Fruit fly (Drosophila melanogaster): ENCODE data around the gene CG17026.

The CG17026 gene

dm6 chr3L:16025020-16025680 lies 50.0 kb downstream of the CG17026 start:
- TF ChIP-seq CG11247 (GFP tag; IDR thresholded peaks at IDR 0.05) = 0 out of 2 replicates have a peak, but pooled peaks have one; percentile 23
- TF ChIP-seq sob (GFP tag; IDR thresholded peaks at IDR 0.05) = 0 out of 2 replicates have a peak, but pooled peaks have one; percentile 17
- peak; percentile 24 for TF ChIP-seq CG7271 (tag; optimal IDR thresholded peaks at IDR 0.05)
- TF ChIP-seq Kr (GFP tag; optimal IDR thresholded peaks at IDR 0.05) = peak; percentile 38
- no peak for TF ChIP-seq lab (GFP tag; optimal IDR thresholded peaks at IDR 0.05)
- no peak for TF ChIP-seq eve (GFP tag; optimal IDR thresholded peaks at IDR 0.05)
- peak; percentile 28 for TF ChIP-seq CG12769 (tag; optimal IDR thresholded peaks at IDR 0.05)
- TF ChIP-seq luna (GFP tag; optimal IDR thresholded peaks at IDR 0.05) = no peak
- TF ChIP-seq cad (GFP tag; optimal IDR thresholded peaks at IDR 0.05) = peak; percentile 95
- TF ChIP-seq CG16813 (GFP tag; IDR thresholded peaks at IDR 0.05; ENCODE audit: partially characterized antibody) = no peak
- no peak for TF ChIP-seq CG1602 (GFP tag; optimal IDR thresholded peaks at IDR 0.05)
- TF ChIP-seq CG15479 (GFP tag; optimal IDR thresholded peaks at IDR 0.05) = peak; percentile 90
- TF ChIP-seq ac (GFP tag; optimal IDR thresholded peaks at IDR 0.05) = peak; percentile 62
- TF ChIP-seq oc (tag; optimal IDR thresholded peaks at IDR 0.05) = peak; percentile 24
- peak; percentile 61 for TF ChIP-seq cg (GFP tag; optimal IDR thresholded peaks at IDR 0.05)
- TF ChIP-seq CG10543 (GFP tag; optimal IDR thresholded peaks at IDR 0.05) = peak; percentile 4
- peak; percentile 91 for TF ChIP-seq kni (GFP tag; optimal IDR thresholded peaks at IDR 0.05)
- TF ChIP-seq fd102C (GFP tag; optimal IDR thresholded peaks at IDR 0.05) = no peak
- peak; percentile 22; the same call in 1 of the 2 replicates for TF ChIP-seq crol (GFP tag; IDR thresholded peaks at IDR 0.05)
- 0 out of 2 replicates have a peak, but pooled peaks have one; percentile 9 for TF ChIP-seq Xrp1 (GFP tag; IDR thresholded peaks at IDR 0.05)
- peak; percentile 32 for TF ChIP-seq grn (GFP tag; optimal IDR thresholded peaks at IDR 0.05)
- TF ChIP-seq pros (GFP tag; optimal IDR thresholded peaks at IDR 0.05) = peak; percentile 9
- TF ChIP-seq unpg (GFP tag; optimal IDR thresholded peaks at IDR 0.05) = no peak
- no peak for TF ChIP-seq cas (GFP tag; IDR thresholded peaks at IDR 0.05)
- TF ChIP-seq CG4360 (GFP tag; IDR thresholded peaks at IDR 0.05) = peak; percentile 77
- 0 out of 2 replicates have a peak, but pooled peaks have one; percentile 3 for TF ChIP-seq CG6689 (GFP tag; IDR thresholded peaks at IDR 0.05)
- TF ChIP-seq Lhr (GFP tag; optimal IDR thresholded peaks at IDR 0.05) = no peak
- TF ChIP-seq CG6175 (GFP tag; IDR thresholded peaks at IDR 0.05) = 0 out of 3 replicates have a peak, but pooled peaks have one; percentile 45
- TF ChIP-seq z (GFP tag; IDR thresholded peaks at IDR 0.05) = no peak
- TF ChIP-seq CG5180 (GFP tag; optimal IDR thresholded peaks at IDR 0.05) = no peak
- no peak for TF ChIP-seq CG12942 (GFP tag; optimal IDR thresholded peaks at IDR 0.05)
- 0 out of 4 replicates have a peak, but pooled peaks have one; percentile 27 for TF ChIP-seq chinmo (GFP tag; IDR thresholded peaks at IDR 0.05; ENCODE audit: partially characterized antibody)
- TF ChIP-seq pan (optimal IDR thresholded peaks at IDR 0.05) = peak in 1 of 2 experiments; percentile 59
- TF ChIP-seq pan (GFP tag; optimal IDR thresholded peaks at IDR 0.05 in 1 of 2, IDR thresholded peaks at IDR 0.05 in 1 of 2) = peak in 1 of 2 experiments; percentile 67
- no peak for TF ChIP-seq pum (GFP tag; optimal IDR thresholded peaks at IDR 0.05)
- TF ChIP-seq CG8765 (GFP tag; IDR thresholded peaks at IDR 0.05) = no peak
- peak; percentile 77 for TF ChIP-seq D (optimal IDR thresholded peaks at IDR 0.05)
- no peak for TF ChIP-seq D (GFP tag; optimal IDR thresholded peaks at IDR 0.05)
- 0 out of 4 replicates have a peak, but pooled peaks have one; percentile 27 for TF ChIP-seq Dll (GFP tag; IDR thresholded peaks at IDR 0.05; ENCODE audit: partially characterized antibody)
- TF ChIP-seq CG15269 (tag; optimal IDR thresholded peaks at IDR 0.05) = peak; percentile 46
- peak in 1 of 2 experiments; percentile 96 for TF ChIP-seq tll (GFP tag; optimal IDR thresholded peaks at IDR 0.05)
- TF ChIP-seq Med (GFP tag) = peak; percentile 9
- TF ChIP-seq twi (tag; optimal IDR thresholded peaks at IDR 0.05) = peak; percentile 39
- TF ChIP-seq zfh1 (GFP tag; IDR thresholded peaks at IDR 0.05) = 0 out of 3 replicates have a peak, but pooled peaks have one; percentile 15
- TF ChIP-seq salm (tag; optimal IDR thresholded peaks at IDR 0.05) = no peak
- TF ChIP-seq HLHmδ (GFP tag; optimal IDR thresholded peaks at IDR 0.05) = peak; percentile 32
- TF ChIP-seq zen (tag; optimal IDR thresholded peaks at IDR 0.05) = peak; percentile 80
- TF ChIP-seq Fer2 (tag; optimal IDR thresholded peaks at IDR 0.05) = no peak

Data from whole organism, embryonic.